Fruit fly (Drosophila melanogaster) whole organism, embryonic: ENCODE results near the gene mus201.
A peak's percentile ranks its signal among the peaks of the same experiment; 100 is the strongest.

Source experiments
- Antp ChIP-seq: fragments of 200-800 bp; sonication (Bioruptor generic); optimal IDR thresholded peaks from 3 replicates; lab custom pipeline; 2016; ENCODE audit warnings: missing biosample characterization, missing genetic modification characterization
- Asciz ChIP-seq: fragments of 200-800 bp; sonication (Bioruptor generic); optimal IDR thresholded peaks from 2 replicates; lab custom pipeline; 2017; ENCODE audit warnings: missing biosample characterization, mild to moderate bottlenecking, missing genetic modification characterization, missing genetic modification reagents
- Awh ChIP-seq: fragments of 200-800 bp; sonication (Bioruptor generic); IDR thresholded peaks from 2 replicates; pipeline ENCODE4, ENCODE4 v1.3.6; 2022; ENCODE audit warnings: missing biosample characterization, missing genetic modification characterization
- B-H2 ChIP-seq: fragments of 200-800 bp; sonication (Bioruptor generic); optimal IDR thresholded peaks from 2 replicates; lab custom pipeline; 2018; ENCODE audit warnings: missing biosample characterization, mild to moderate bottlenecking, missing genetic modification characterization
- CG10209 ChIP-seq: fragments of 200-800 bp; sonication (Bioruptor generic); optimal IDR thresholded peaks from 3 replicates; lab custom pipeline; 2017; ENCODE audit warnings: missing biosample characterization, mild to moderate bottlenecking, missing genetic modification characterization, missing genetic modification reagents
- CG10267 ChIP-seq: fragments of 200-800 bp; sonication (Bioruptor generic); optimal IDR thresholded peaks from 2 replicates; lab custom pipeline; 2018; ENCODE audit warnings: missing biosample characterization, mild to moderate bottlenecking, missing genetic modification characterization, moderate library complexity
- CG10274 ChIP-seq: fragments of 200-800 bp; sonication (Bioruptor generic); optimal IDR thresholded peaks from 3 replicates; lab custom pipeline; 2017; ENCODE audit warnings: missing biosample characterization, mild to moderate bottlenecking, missing genetic modification characterization
- CG10462 ChIP-seq: fragments of 200-800 bp; sonication (Bioruptor generic); optimal IDR thresholded peaks from 2 replicates; lab custom pipeline; 2016; ENCODE audit warnings: missing biosample characterization, missing genetic modification characterization
- CG11247 ChIP-seq: fragments of 200-800 bp; sonication (Bioruptor generic); IDR thresholded peaks from 2 replicates; pipeline ENCODE4 v1.3.6; 2022; ENCODE audit warnings: missing biosample characterization, missing genetic modification characterization
- CG11696 ChIP-seq: fragments of 200-800 bp; sonication (Bioruptor generic); IDR thresholded peaks from 2 replicates; pipeline ENCODE4 v1.3.6; 2022; ENCODE audit warnings: missing biosample characterization, missing genetic modification characterization
- CG12104 ChIP-seq: fragments of 200-800 bp; sonication (Bioruptor generic); optimal IDR thresholded peaks from 3 replicates; lab custom pipeline; 2016; ENCODE audit warnings: missing biosample characterization, missing genetic modification characterization
- CG13894 ChIP-seq: fragments of 200-800 bp; sonication (Bioruptor generic); optimal IDR thresholded peaks from 3 replicates; lab custom pipeline; 2018; ENCODE audit warnings: missing biosample characterization, mild to moderate bottlenecking, missing genetic modification characterization, moderate library complexity
- CG15073 ChIP-seq: fragments of 200-800 bp; sonication (Bioruptor generic); optimal IDR thresholded peaks from 2 replicates; lab custom pipeline; 2016; ENCODE audit warnings: missing biosample characterization, missing genetic modification characterization
- CG17359 ChIP-seq: fragments of 200-800 bp; sonication (Bioruptor generic); optimal IDR thresholded peaks from 3 replicates; lab custom pipeline; 2018; ENCODE audit warnings: missing biosample characterization, mild to moderate bottlenecking, missing genetic modification characterization, moderate library complexity
- CG2199 ChIP-seq: fragments of 200-800 bp; sonication (Bioruptor generic); IDR thresholded peaks from 3 replicates; pipeline ENCODE4 v1.3.6; 2022; ENCODE audit warnings: missing biosample characterization, missing genetic modification characterization
- CG2712 ChIP-seq: fragments of 200-800 bp; optimal IDR thresholded peaks from 3 replicates; lab custom pipeline; 2019; ENCODE audit warnings: missing biosample characterization, mild to moderate bottlenecking, missing genetic modification characterization, moderate library complexity
- CG30020 ChIP-seq: fragments of 200-800 bp; optimal IDR thresholded peaks from 2 replicates; lab custom pipeline; 2019; ENCODE audit warnings: missing biosample characterization, mild to moderate bottlenecking, missing genetic modification characterization, moderate library complexity
- CG31224 ChIP-seq: fragments of 200-800 bp; sonication (Bioruptor generic); IDR thresholded peaks from 2 replicates; pipeline ENCODE4 v1.3.6; 2022; ENCODE audit warnings: missing biosample characterization, missing genetic modification characterization
- CG32767 ChIP-seq: fragments of 200-800 bp; sonication (Bioruptor generic); IDR thresholded peaks from 2 replicates; pipeline ENCODE4 v1.3.6; 2022; ENCODE audit warnings: missing biosample characterization, missing genetic modification characterization
- CG7372 ChIP-seq: fragments of 200-800 bp; sonication (Bioruptor generic); IDR thresholded peaks from 2 replicates; pipeline ENCODE4 v1.3.6; 2022; ENCODE audit warnings: missing biosample characterization, missing genetic modification characterization
- CG7556 ChIP-seq: fragments of 200-800 bp; sonication (Bioruptor generic); optimal IDR thresholded peaks from 2 replicates; lab custom pipeline; 2017; ENCODE audit warnings: missing biosample characterization, mild to moderate bottlenecking, missing genetic modification characterization
- CG9817 ChIP-seq: fragments of 200-800 bp; sonication (Bioruptor generic); optimal IDR thresholded peaks from 2 replicates; lab custom pipeline; 2018; ENCODE audit warnings: missing biosample characterization, mild to moderate bottlenecking, missing genetic modification characterization, moderate library complexity
- CHES-1-like ChIP-seq: fragments of 200-800 bp; sonication (Bioruptor generic); optimal IDR thresholded peaks from 2 replicates; lab custom pipeline; 2016; ENCODE audit warnings: missing biosample characterization, missing genetic modification characterization
- Dbx ChIP-seq: fragments of 200-800 bp; sonication (Bioruptor generic); IDR thresholded peaks from 3 replicates; pipeline ENCODE4 v1.3.6; 2022; ENCODE audit warnings: missing biosample characterization, missing genetic modification characterization
- Eip74EF ChIP-seq, 2 experiments: fragments of 200-800 bp in 1 of 2; fragments of >200 bp in 1 of 2; sonication (Bioruptor generic) in 1 of 2; optimal IDR thresholded peaks; 2 replicates each; lab custom pipeline; 2017 to 2019; ENCODE audit warnings: missing biosample characterization in 2 of 2, missing genetic modification characterization in 2 of 2, mild to moderate bottlenecking in 1 of 2, moderate library complexity in 1 of 2
- HLH4C ChIP-seq: fragments of 200-800 bp; sonication (Bioruptor generic); IDR thresholded peaks from 3 replicates; pipeline ENCODE4 v1.3.6; 2022; ENCODE audit warnings: missing biosample characterization, missing genetic modification characterization; ENCODE audit not compliant: partially characterized antibody
- Hey ChIP-seq: fragments of 200-800 bp; sonication (Bioruptor generic); optimal IDR thresholded peaks from 3 replicates; lab custom pipeline; 2018; ENCODE audit warnings: missing biosample characterization, mild to moderate bottlenecking, missing genetic modification characterization
- Hmr ChIP-seq: fragments of 200-800 bp; sonication (Bioruptor generic); optimal IDR thresholded peaks from 3 replicates; lab custom pipeline; 2017; ENCODE audit warnings: mild to moderate bottlenecking, missing biosample characterization, missing genetic modification reagents, missing genetic modification characterization
- Med ChIP-seq: fragments of 200-800 bp; sonication (Bioruptor generic); peaks from one replicate; lab custom pipeline; 2016; ENCODE audit warnings: missing biosample characterization, missing genetic modification characterization, mild to moderate bottlenecking, inconsistent platforms, moderate library complexity
- Poxn ChIP-seq: fragments of 200-800 bp; sonication (Bioruptor generic); IDR thresholded peaks from 2 replicates; pipeline ENCODE4 v1.3.6; 2022; ENCODE audit warnings: missing biosample characterization, missing genetic modification characterization
- Stat92E ChIP-seq, 3 experiments: fragments of >200 bp in 2 of 3; fragments of 200-800 bp in 1 of 3; sonication (Bioruptor generic) in 1 of 3; optimal IDR thresholded peaks; 2 replicates each; lab custom pipeline; 2017 to 2019; ENCODE audit warnings: missing biosample characterization in 3 of 3, missing genetic modification characterization in 3 of 3, mild to moderate bottlenecking in 1 of 3, moderate library complexity in 1 of 3
- amos ChIP-seq: fragments of 200-800 bp; sonication (Bioruptor generic); IDR thresholded peaks from 2 replicates; pipeline ENCODE4 v1.3.6; 2022; ENCODE audit warnings: missing biosample characterization, missing genetic modification characterization; ENCODE audit not compliant: partially characterized antibody
- ash1 ChIP-seq: fragments of 200-800 bp; sonication (Bioruptor generic); optimal IDR thresholded peaks from 2 replicates; lab custom pipeline; 2018; ENCODE audit warnings: missing biosample characterization, mild to moderate bottlenecking, missing genetic modification characterization
- ato ChIP-seq: fragments of 200-800 bp; sonication (Bioruptor generic); IDR thresholded peaks from 2 replicates; pipeline ENCODE4 v1.3.6; 2022; ENCODE audit warnings: missing biosample characterization, missing genetic modification characterization; ENCODE audit not compliant: partially characterized antibody
- caup ChIP-seq: fragments of 200-800 bp; sonication (Bioruptor generic); optimal IDR thresholded peaks from 3 replicates; lab custom pipeline; 2017; ENCODE audit warnings: missing biosample characterization, mild to moderate bottlenecking, missing genetic modification characterization, moderate library complexity; ENCODE audit not compliant: severe bottlenecking
- dimm ChIP-seq: fragments of 200-800 bp; sonication (Bioruptor generic); IDR thresholded peaks from 2 replicates; pipeline ENCODE4 v1.3.6; 2022; ENCODE audit warnings: missing biosample characterization, missing genetic modification characterization
- gsb-n ChIP-seq: fragments of 200-800 bp; sonication (Bioruptor generic); optimal IDR thresholded peaks from 3 replicates; lab custom pipeline; 2018; ENCODE audit warnings: missing biosample characterization, mild to moderate bottlenecking, missing genetic modification characterization
- hkb ChIP-seq, 2 experiments: fragments of 200-800 bp in 1 of 2; fragments of >200 bp in 1 of 2; sonication (Bioruptor generic) in 1 of 2; IDR thresholded peaks in 1 of 2; optimal IDR thresholded peaks in 1 of 2; 2 replicates each; pipeline versions ENCODE4 v1.3.6 to Lab custom; 2017 to 2022; ENCODE audit warnings: missing biosample characterization in 1 of 2, missing genetic modification characterization in 1 of 2
- insv ChIP-seq, 2 experiments: fragments of 200-800 bp; sonication (Bioruptor generic); optimal IDR thresholded peaks; 3 replicates each; lab custom pipeline; 2016 to 2018; ENCODE audit warnings: missing biosample characterization in 2 of 2, missing genetic modification characterization in 2 of 2
- kah ChIP-seq: fragments of 200-800 bp; sonication (Bioruptor generic); optimal IDR thresholded peaks from 2 replicates; lab custom pipeline; 2018; ENCODE audit warnings: missing biosample characterization, mild to moderate bottlenecking, missing genetic modification characterization
- ken ChIP-seq: fragments of 200-800 bp; sonication (Bioruptor generic); IDR thresholded peaks from 3 replicates; pipeline ENCODE4 v1.3.6; 2022; ENCODE audit warnings: missing biosample characterization, missing genetic modification characterization
- pnt ChIP-seq: fragments of 200-800 bp; sonication (Bioruptor generic); optimal IDR thresholded peaks from 3 replicates; lab custom pipeline; 2016; ENCODE audit warnings: missing biosample characterization, missing genetic modification characterization
- psq ChIP-seq: fragments of 200-800 bp; sonication (Bioruptor generic); optimal IDR thresholded peaks from 2 replicates; lab custom pipeline; 2017; ENCODE audit warnings: missing biosample characterization, missing genetic modification characterization
- sisA ChIP-seq: fragments of 200-800 bp; sonication (Bioruptor generic); IDR thresholded peaks from 2 replicates; pipeline ENCODE4 v1.3.6; 2022; ENCODE audit warnings: missing biosample characterization, missing genetic modification characterization
- ssp ChIP-seq: fragments of 200-800 bp; sonication (Bioruptor generic); IDR thresholded peaks from 2 replicates; pipeline ENCODE4 v1.3.6; 2022; ENCODE audit warnings: missing biosample characterization, missing genetic modification characterization
- vfl ChIP-seq: fragments of 200-800 bp; sonication (Bioruptor generic); optimal IDR thresholded peaks from 2 replicates; lab custom pipeline; 2016; ENCODE audit warnings: missing biosample characterization, missing genetic modification characterization
- vnd ChIP-seq: fragments of 200-800 bp; sonication (Bioruptor generic); IDR thresholded peaks from 3 replicates; pipeline ENCODE4 v1.3.6; 2022; ENCODE audit warnings: missing biosample characterization, missing genetic modification characterization; ENCODE audit not compliant: partially characterized antibody
- z ChIP-seq: fragments of 200-800 bp; sonication (Bioruptor generic); IDR thresholded peaks from 3 replicates; pipeline ENCODE4 v1.3.6; 2022; ENCODE audit warnings: missing biosample characterization, missing genetic modification characterization

mus201 gene

DNA sequence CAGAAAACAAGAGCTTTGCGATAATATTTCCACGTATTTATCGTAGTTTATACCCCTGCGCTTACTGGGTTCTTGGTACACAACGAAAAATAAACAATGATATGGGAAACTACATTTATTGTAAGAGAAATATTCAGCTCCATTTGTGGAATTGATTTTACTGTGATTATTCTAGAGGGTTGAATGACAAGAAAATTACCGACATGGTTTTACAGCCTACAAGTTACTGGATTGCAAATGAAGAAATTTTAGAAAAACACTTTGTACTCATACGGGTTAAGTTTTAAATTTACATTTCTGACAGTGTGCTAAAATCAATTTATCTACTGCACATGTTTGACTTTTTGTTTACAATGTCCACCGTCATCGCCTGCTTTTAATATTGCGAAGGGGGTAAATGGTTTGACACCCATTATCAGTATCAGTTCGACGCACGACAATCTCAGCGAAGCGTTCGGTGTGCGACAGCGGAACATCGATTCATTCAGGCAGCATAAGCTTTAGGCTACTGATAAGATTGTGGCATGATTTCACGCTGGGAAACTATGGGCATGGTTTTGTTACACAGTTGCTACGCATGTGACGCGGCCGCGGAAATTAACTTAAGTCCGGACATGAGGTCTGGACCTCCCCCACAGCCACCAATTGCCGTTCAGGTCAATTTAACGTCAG lies 23.9 kb downstream of the mus201 start (continued):
- TF ChIP-seq Eip74EF (GFP tag; optimal IDR thresholded peaks at IDR 0.05; lab: Kevin White, UChicago) (no peak), Asciz (GFP tag; lab: Kevin White, UChicago) (no peak), Med (GFP tag; lab: Kevin White, UChicago) (peak; percentile 81), HLH4C (GFP tag; lab: Robert Waterston, UW) (no peak), CG2199 (GFP tag; lab: Robert Waterston, UW) (0 out of 3 replicates have a peak, but pooled peaks have one; percentile 49), ato (GFP tag; lab: Robert Waterston, UW) (no peak), CG30020 (no peak), Dbx (GFP tag; lab: Robert Waterston, UW) (peak; percentile 28; the same call in 1 of the 3 replicates), ash1 (GFP tag; lab: Kevin White, UChicago) (no peak), pnt (GFP tag; lab: Kevin White, UChicago) (no peak), caup (peak; percentile 38), CG11247 (GFP tag; lab: Robert Waterston, UW) (no peak), CG9817 (tag; lab: Kevin White, UChicago) (peak; percentile 26), insv (GFP tag; optimal IDR thresholded peaks at IDR 0.05; lab: Kevin White, UChicago) (no peak), ken (no peak), Hey (no peak), CHES-1-like (GFP tag; lab: Kevin White, UChicago) (no peak), CG10274 (no peak), gsb-n (tag; lab: Kevin White, UChicago) (no peak), vnd (GFP tag; lab: Robert Waterston, UW) (no peak), CG15073 (GFP tag; lab: Kevin White, UChicago) (no peak), CG10267 (tag; lab: Kevin White, UChicago) (peak; percentile 10), CG17359 (tag; lab: Kevin White, UChicago) (peak; percentile 11), Hmr (GFP tag; lab: Kevin White, UChicago) (peak; percentile 49), CG11696 (GFP tag; lab: Robert Waterston, UW) (no peak), sisA (GFP tag; lab: Robert Waterston, UW) (no peak), CG13894 (tag; lab: Kevin White, UChicago) (peak; percentile 13), psq (GFP tag; lab: Kevin White, UChicago) (no peak), ssp (no peak), z (no peak), CG7556 (GFP tag; lab: Kevin White, UChicago) (peak; percentile 5), Stat92E (GFP tag; optimal IDR thresholded peaks at IDR 0.05; lab: Kevin White, UChicago) (no peak), CG7372 (GFP tag; lab: Robert Waterston, UW) (no peak), hkb (optimal IDR thresholded peaks at IDR 0.05; lab: Kevin White, UChicago) (no peak), hkb (GFP tag; IDR thresholded peaks at IDR 0.05; lab: Robert Waterston, UW) (0 out of 2 replicates have a peak, but pooled peaks have one; percentile 44), kah (GFP tag; lab: Kevin White, UChicago) (no peak), CG31224 (no peak), dimm (GFP tag; lab: Robert Waterston, UW) (no peak), Poxn (GFP tag; lab: Robert Waterston, UW) (no peak), Awh (no peak), amos (GFP tag; lab: Robert Waterston, UW) (no peak), CG32767 (GFP tag; lab: Robert Waterston, UW) (no peak), B-H2 (GFP tag; lab: Kevin White, UChicago) (no peak), CG12104 (GFP tag; lab: Kevin White, UChicago) (no peak), CG10209 (GFP tag; lab: Kevin White, UChicago) (peak; percentile 33), Antp (GFP tag; lab: Kevin White, UChicago) (no peak), CG10462 (GFP tag; lab: Kevin White, UChicago) (no peak), CG2712 (tag; lab: Kevin White, UChicago) (peak; percentile 48), vfl (no peak)
